Fruit fly (Drosophila melanogaster): ENCODE measurements around the gene Sf3b5.

Gene Sf3b5

dm6 chr3R:9053850-9054441, 38.8 kb upstream of the Sf3b5 start (continued):
- TF ChIP-seq CG12769 (tag; optimal IDR thresholded peaks at IDR 0.05): no peak
- no peak for TF ChIP-seq nerfin-2 (GFP tag; IDR thresholded peaks at IDR 0.05; ENCODE audit: partially characterized antibody)
- TF ChIP-seq CG7271 (tag; optimal IDR thresholded peaks at IDR 0.05): no peak
- TF ChIP-seq BtbVII (GFP tag; optimal IDR thresholded peaks at IDR 0.05): peak; percentile 57
- TF ChIP-seq Gug (GFP tag; IDR thresholded peaks at IDR 0.05): peak; percentile 59; the same call in 3 of the 4 replicates
- peak; percentile 43 for TF ChIP-seq NC2α (GFP tag; optimal IDR thresholded peaks at IDR 0.05)
- no peak for TF ChIP-seq Lhr (GFP tag; optimal IDR thresholded peaks at IDR 0.05)
- no peak for TF ChIP-seq stc (GFP tag; IDR thresholded peaks at IDR 0.05)
- TF ChIP-seq fd96Cb (tag; optimal IDR thresholded peaks at IDR 0.05): peak; percentile 65
- TF ChIP-seq CG6689 (GFP tag; IDR thresholded peaks at IDR 0.05): no peak
- peak; percentile 68 for TF ChIP-seq CG2120 (GFP tag; optimal IDR thresholded peaks at IDR 0.05)
- no peak for TF ChIP-seq pzg (GFP tag; optimal IDR thresholded peaks at IDR 0.05)
- TF ChIP-seq al (GFP tag; IDR thresholded peaks at IDR 0.05): no peak
- TF ChIP-seq CG33213 (GFP tag; optimal IDR thresholded peaks at IDR 0.05): no peak
- TF ChIP-seq CG32767 (GFP tag; IDR thresholded peaks at IDR 0.05): no peak
- no peak for TF ChIP-seq rib (GFP tag; IDR thresholded peaks at IDR 0.05)
- no peak for TF ChIP-seq sug (tag; optimal IDR thresholded peaks at IDR 0.05)
- TF ChIP-seq ab (GFP tag; optimal IDR thresholded peaks at IDR 0.05): no peak
- no peak for TF ChIP-seq CG43689 (GFP tag; IDR thresholded peaks at IDR 0.05)
- TF ChIP-seq tin (GFP tag; optimal IDR thresholded peaks at IDR 0.05): peak; percentile 2
- peak; percentile 55 for TF ChIP-seq Sox102F (GFP tag; optimal IDR thresholded peaks at IDR 0.05)
- peak; percentile 53 for TF ChIP-seq CG13775 (GFP tag; optimal IDR thresholded peaks at IDR 0.05)
- TF ChIP-seq CG17186 (GFP tag; optimal IDR thresholded peaks at IDR 0.05): no peak
- TF ChIP-seq CG6765 (GFP tag; optimal IDR thresholded peaks at IDR 0.05): peak; percentile 45
- peak; percentile 4 for TF ChIP-seq Fer2 (tag; optimal IDR thresholded peaks at IDR 0.05)
- TF ChIP-seq Ets97D (GFP tag; optimal IDR thresholded peaks at IDR 0.05): peak; percentile 10
- TF ChIP-seq tup (GFP tag; optimal IDR thresholded peaks at IDR 0.05): no peak
- peak; percentile 48 for TF ChIP-seq org-1 (GFP tag; optimal IDR thresholded peaks at IDR 0.05)
- TF ChIP-seq CG34422 (GFP tag; IDR thresholded peaks at IDR 0.05): no peak
- TF ChIP-seq CG11456 (GFP tag; IDR thresholded peaks at IDR 0.05): no peak
- TF ChIP-seq corto (GFP tag; optimal IDR thresholded peaks at IDR 0.05): no peak
- no peak for TF ChIP-seq D19A (tag; optimal IDR thresholded peaks at IDR 0.05)
- no peak for TF ChIP-seq Hr39 (optimal IDR thresholded peaks at IDR 0.05)
- no peak for TF ChIP-seq inv (GFP tag; IDR thresholded peaks at IDR 0.05; ENCODE audit: partially characterized antibody)
- peak; percentile 23 for TF ChIP-seq ewg (GFP tag; optimal IDR thresholded peaks at IDR 0.05)
- no peak for TF ChIP-seq hb (GFP tag; IDR thresholded peaks at IDR 0.05; ENCODE audit: partially characterized antibody)
- TF ChIP-seq CG5953 (GFP tag; IDR thresholded peaks at IDR 0.05): no peak
- no peak for TF ChIP-seq wdn (GFP tag; IDR thresholded peaks at IDR 0.05)
- TF ChIP-seq Lim3 (GFP tag; IDR thresholded peaks at IDR 0.05): no peak
- no peak for TF ChIP-seq wek (GFP tag; optimal IDR thresholded peaks at IDR 0.05)
- no peak for TF ChIP-seq CG7963 (GFP tag; IDR thresholded peaks at IDR 0.05; ENCODE audit: partially characterized antibody)
- TF ChIP-seq crc (GFP tag; optimal IDR thresholded peaks at IDR 0.05): no peak
- TF ChIP-seq CG8388 (GFP tag; optimal IDR thresholded peaks at IDR 0.05): peak; percentile 24
- no peak for TF ChIP-seq CG11695 (GFP tag; IDR thresholded peaks at IDR 0.05)
- TF ChIP-seq ash1 (GFP tag; optimal IDR thresholded peaks at IDR 0.05): no peak
- no peak for TF ChIP-seq slou (GFP tag; optimal IDR thresholded peaks at IDR 0.05)
- no peak for TF ChIP-seq NK7.1 (GFP tag; optimal IDR thresholded peaks at IDR 0.05)
- TF ChIP-seq CG16813 (GFP tag; IDR thresholded peaks at IDR 0.05; ENCODE audit: partially characterized antibody): no peak
- TF ChIP-seq knrl (GFP tag; IDR thresholded peaks at IDR 0.05; ENCODE audit: partially characterized antibody): no peak
- peak; percentile 32 for TF ChIP-seq CG1602 (GFP tag; optimal IDR thresholded peaks at IDR 0.05)
- TF ChIP-seq CG18599 (GFP tag; optimal IDR thresholded peaks at IDR 0.05): peak; percentile 59

Measured in whole organism, embryonic.